Worm (Caenorhabditis elegans) whole organism, mixed stage, embryonic: Measurements from ENCODE around the gene phat-5.

Experiments
- blmp-1 ChIP-seq: fragments of 150-350 bp; optimal IDR thresholded peaks from 2 replicates; lab custom pipeline; 2014; ENCODE audit warnings: missing biosample characterization, missing genetic modification characterization
- flh-1 ChIP-seq: fragments of 200-800 bp; sonication (Bioruptor generic); optimal IDR thresholded peaks from 2 replicates; lab custom pipeline; 2018; ENCODE audit warnings: mild to moderate bottlenecking, missing genetic modification characterization, moderate library complexity, missing compliant biosample characterization
- lin-32 ChIP-seq: fragments of 200-800 bp; sonication (Bioruptor generic); optimal IDR thresholded peaks from 2 replicates; lab custom pipeline; 2018; ENCODE audit warnings: mild to moderate bottlenecking, missing genetic modification characterization, missing compliant biosample characterization
- mep-1 ChIP-seq: fragments of 150-350 bp; optimal IDR thresholded peaks from 2 replicates; lab custom pipeline; 2017; ENCODE audit warnings: missing biosample characterization, missing genetic modification reagents, missing genetic modification characterization, inconsistent platforms
- nhr-237 ChIP-seq: fragments of 150-350 bp; optimal IDR thresholded peaks from 2 replicates; lab custom pipeline; 2014; ENCODE audit warnings: missing biosample characterization, missing genetic modification characterization
- nhr-28 ChIP-seq: fragments of 150-350 bp; optimal IDR thresholded peaks from 2 replicates; lab custom pipeline; 2014; ENCODE audit warnings: missing biosample characterization, missing genetic modification characterization
- pha-4 ChIP-seq: fragments of 150-350 bp; optimal IDR thresholded peaks from 2 replicates; lab custom pipeline; 2018; ENCODE audit warnings: missing biosample characterization, missing genetic modification reagents, missing genetic modification characterization
- snpc-4 ChIP-seq: fragments of 150-350 bp; optimal IDR thresholded peaks from 2 replicates; lab custom pipeline; 2014; ENCODE audit warnings: missing biosample characterization, missing genetic modification characterization
- unc-62 ChIP-seq: fragments of 150-350 bp; optimal IDR thresholded peaks from 2 replicates; lab custom pipeline; 2014; ENCODE audit warnings: missing biosample characterization, missing genetic modification reagents, missing genetic modification characterization

DNA sequence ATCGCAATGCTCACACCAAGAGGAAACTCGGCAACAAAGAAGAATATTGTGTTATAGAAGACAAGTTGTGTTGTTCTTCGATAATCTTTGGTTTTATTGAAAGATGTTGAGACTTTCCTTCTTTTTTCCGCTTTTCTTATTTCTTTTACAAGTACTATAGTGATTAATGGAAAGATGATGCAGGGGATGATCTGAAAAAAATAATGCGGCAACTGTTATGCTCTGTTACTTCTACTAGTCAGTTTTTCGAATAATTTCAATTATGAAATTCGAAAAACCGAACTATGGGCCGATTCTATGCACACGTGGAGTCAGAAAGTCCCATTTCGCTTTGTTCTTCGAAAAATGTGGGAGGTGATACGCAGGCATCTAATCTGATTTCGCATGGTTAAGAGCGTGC lies 15.6 kb downstream of the phat-5 start:
- no peak for TF ChIP-seq snpc-4 (tag; lab: Kevin White, UChicago)
- no peak for TF ChIP-seq flh-1 (GFP tag; lab: Kevin White, UChicago)
- no peak for TF ChIP-seq nhr-237 (tag; lab: Kevin White, UChicago)
- TF ChIP-seq mep-1 = no peak
- no peak for TF ChIP-seq blmp-1
- no peak for TF ChIP-seq lin-32 (GFP tag; lab: Kevin White, UChicago)
- no peak for TF ChIP-seq pha-4 (tag; lab: Kevin White, UChicago)
- TF ChIP-seq nhr-28 (tag; lab: Kevin White, UChicago) = no peak
- TF ChIP-seq unc-62 (GFP tag; lab: Kevin White, UChicago) = no peak
